Fruit fly (Drosophila melanogaster) whole organism, embryonic: ENCODE measurements around the gene Eip75B.

Experiments used
- CG10209 ChIP-seq: fragments of 200-800 bp; sonication (Bioruptor generic); optimal IDR thresholded peaks from 3 replicates; lab custom pipeline; 2017; ENCODE audit warnings: missing biosample characterization, mild to moderate bottlenecking, missing genetic modification characterization, missing genetic modification reagents
- CG12236 ChIP-seq: fragments of 200-800 bp; sonication (Bioruptor generic); optimal IDR thresholded peaks from 2 replicates; lab custom pipeline; 2016; ENCODE audit warnings: missing biosample characterization, missing genetic modification characterization
- CG12391 ChIP-seq: fragments of 200-800 bp; sonication (Bioruptor generic); optimal IDR thresholded peaks from 3 replicates; lab custom pipeline; 2018; ENCODE audit warnings: missing biosample characterization, mild to moderate bottlenecking, missing genetic modification characterization, moderate library complexity
- CG12942 ChIP-seq: fragments of 200-800 bp; sonication (Bioruptor generic); optimal IDR thresholded peaks from 3 replicates; lab custom pipeline; 2016; ENCODE audit warnings: missing biosample characterization, missing genetic modification characterization
- CG13287 ChIP-seq: fragments of 200-800 bp; sonication (Bioruptor generic); IDR thresholded peaks from 2 replicates; pipeline ENCODE4 v1.3.6; 2022; ENCODE audit warnings: missing biosample characterization, missing genetic modification characterization; ENCODE audit not compliant: partially characterized antibody
- CG14050 ChIP-seq: fragments of 200-800 bp; sonication (Bioruptor generic); IDR thresholded peaks from 3 replicates; pipeline ENCODE4 v1.3.6; 2022; ENCODE audit warnings: missing biosample characterization, missing genetic modification characterization
- CG15011 ChIP-seq: fragments of 200-800 bp; sonication (Bioruptor generic); optimal IDR thresholded peaks from 3 replicates; lab custom pipeline; 2018; ENCODE audit warnings: missing biosample characterization, mild to moderate bottlenecking, missing genetic modification characterization
- CG15514 ChIP-seq: fragments of 200-800 bp; sonication (Bioruptor generic); optimal IDR thresholded peaks from 3 replicates; lab custom pipeline; 2017; ENCODE audit warnings: missing biosample characterization, missing genetic modification characterization, mild to moderate bottlenecking, moderate library complexity, missing genetic modification reagents
- CG15696 ChIP-seq: fragments of 200-800 bp; sonication (Bioruptor generic); optimal IDR thresholded peaks from 2 replicates; lab custom pipeline; 2019; ENCODE audit warnings: missing biosample characterization, mild to moderate bottlenecking, missing genetic modification characterization, moderate library complexity
- CG1647 ChIP-seq: fragments of 200-800 bp; sonication (Bioruptor generic); optimal IDR thresholded peaks from 3 replicates; lab custom pipeline; 2016; ENCODE audit warnings: missing biosample characterization, missing genetic modification characterization
- CG2202 ChIP-seq: fragments of 200-800 bp; sonication (Bioruptor generic); optimal IDR thresholded peaks from 2 replicates; lab custom pipeline; 2018; ENCODE audit warnings: missing biosample characterization, mild to moderate bottlenecking, missing genetic modification characterization
- CG2875 ChIP-seq: fragments of 200-800 bp; sonication (Bioruptor generic); optimal IDR thresholded peaks from 2 replicates; lab custom pipeline; 2017; ENCODE audit warnings: missing biosample characterization, mild to moderate bottlenecking, missing genetic modification characterization, missing genetic modification reagents
- CG3065 ChIP-seq: fragments of 200-800 bp; sonication (Bioruptor generic); optimal IDR thresholded peaks from 2 replicates; lab custom pipeline; 2016; ENCODE audit warnings: missing biosample characterization, missing genetic modification characterization
- CG32767 ChIP-seq: fragments of 200-800 bp; sonication (Bioruptor generic); IDR thresholded peaks from 2 replicates; pipeline ENCODE4 v1.3.6; 2022; ENCODE audit warnings: missing biosample characterization, missing genetic modification characterization
- CG3281 ChIP-seq: fragments of 200-800 bp; sonication (Bioruptor generic); optimal IDR thresholded peaks from 3 replicates; lab custom pipeline; 2017; ENCODE audit warnings: missing biosample characterization, mild to moderate bottlenecking, missing genetic modification characterization
- CG4617 ChIP-seq: fragments of 200-800 bp; sonication (Bioruptor generic); optimal IDR thresholded peaks from 3 replicates; lab custom pipeline; 2016; ENCODE audit warnings: missing biosample characterization, missing genetic modification characterization, borderline replicate concordance
- CG4820 ChIP-seq: fragments of 200-800 bp; sonication (Bioruptor generic); optimal IDR thresholded peaks from 3 replicates; lab custom pipeline; 2016; ENCODE audit warnings: missing biosample characterization, missing genetic modification characterization
- CG6689 ChIP-seq: fragments of 200-800 bp; sonication (Bioruptor generic); IDR thresholded peaks from 2 replicates; pipeline ENCODE4 v1.3.6; 2022; ENCODE audit warnings: missing biosample characterization, missing genetic modification characterization
- CG7839 ChIP-seq: fragments of 200-800 bp; sonication (Bioruptor generic); optimal IDR thresholded peaks from 3 replicates; lab custom pipeline; 2018; ENCODE audit warnings: missing biosample characterization, mild to moderate bottlenecking, missing genetic modification characterization, moderate library complexity
- CG7987 ChIP-seq: fragments of 200-800 bp; sonication (Bioruptor generic); optimal IDR thresholded peaks from 2 replicates; lab custom pipeline; 2018; ENCODE audit warnings: missing biosample characterization, mild to moderate bottlenecking, missing genetic modification characterization, moderate library complexity
- CG8478 ChIP-seq: fragments of >200 bp; optimal IDR thresholded peaks from 2 replicates; lab custom pipeline; 2018
- CG9609 ChIP-seq: fragments of 200-800 bp; sonication (Bioruptor generic); optimal IDR thresholded peaks from 3 replicates; lab custom pipeline; 2016; ENCODE audit warnings: missing biosample characterization, missing genetic modification characterization
- CG9797 ChIP-seq: fragments of 200-800 bp; sonication (Bioruptor generic); optimal IDR thresholded peaks from 3 replicates; lab custom pipeline; 2018; ENCODE audit warnings: missing biosample characterization, mild to moderate bottlenecking, missing genetic modification characterization
- Fer1 ChIP-seq: fragments of 200-800 bp; sonication (Bioruptor generic); optimal IDR thresholded peaks from 2 replicates; lab custom pipeline; 2017; ENCODE audit warnings: missing biosample characterization, mild to moderate bottlenecking, missing genetic modification characterization
- Gug ChIP-seq: fragments of 200-800 bp; sonication (Bioruptor generic); IDR thresholded peaks from 4 replicates; pipeline ENCODE4 v1.3.6; 2022; ENCODE audit warnings: missing biosample characterization, missing genetic modification characterization
- HLH54F ChIP-seq: fragments of 200-800 bp; sonication (Bioruptor generic); optimal IDR thresholded peaks from 3 replicates; lab custom pipeline; 2016; ENCODE audit warnings: missing biosample characterization, missing genetic modification characterization
- Hmx ChIP-seq: fragments of 200-800 bp; sonication (Bioruptor generic); optimal IDR thresholded peaks from 2 replicates; lab custom pipeline; 2016; ENCODE audit warnings: missing biosample characterization, missing genetic modification characterization
- MTF-1 ChIP-seq: fragments of 200-800 bp; sonication (Bioruptor generic); optimal IDR thresholded peaks from 2 replicates; lab custom pipeline; 2018; ENCODE audit warnings: missing biosample characterization, mild to moderate bottlenecking, missing genetic modification characterization, borderline replicate concordance
- Nf-YB ChIP-seq: fragments of 200-800 bp; sonication (Bioruptor generic); optimal IDR thresholded peaks from 3 replicates; lab custom pipeline; 2019; ENCODE audit warnings: missing biosample characterization, mild to moderate bottlenecking, missing genetic modification characterization, moderate library complexity
- Pdp1 ChIP-seq, 2 experiments: fragments of 200-800 bp; sonication (Bioruptor generic); optimal IDR thresholded peaks; 3 replicates each; lab custom pipeline; 2016; ENCODE audit warnings: missing biosample characterization in 2 of 2, missing genetic modification characterization in 2 of 2, mild to moderate bottlenecking in 1 of 2, moderate library complexity in 1 of 2
- Sox100B ChIP-seq: fragments of 200-800 bp; sonication (Bioruptor generic); optimal IDR thresholded peaks from 3 replicates; lab custom pipeline; 2018; ENCODE audit warnings: missing biosample characterization, mild to moderate bottlenecking, missing genetic modification characterization
- Trl ChIP-seq, 3 experiments: fragments of >200 bp in 2 of 3; fragments of 200-800 bp in 1 of 3; sonication (Bioruptor generic) in 1 of 3; optimal IDR thresholded peaks; 2 replicates in 1 of 3; 3 replicates in 2 of 3; lab custom pipeline; 2016 to 2017; ENCODE audit warnings: missing biosample characterization in 1 of 3, missing genetic modification characterization in 1 of 3
- YL-1 ChIP-seq: fragments of 200-800 bp; sonication (Bioruptor generic); optimal IDR thresholded peaks from 3 replicates; lab custom pipeline; 2017; ENCODE audit warnings: missing biosample characterization, mild to moderate bottlenecking, missing genetic modification characterization
- bab2 ChIP-seq: fragments of 200-800 bp; sonication (Bioruptor generic); optimal IDR thresholded peaks from 2 replicates; lab custom pipeline; 2016; ENCODE audit warnings: missing biosample characterization, missing genetic modification characterization
- da ChIP-seq: fragments of 200-800 bp; sonication (Bioruptor generic); optimal IDR thresholded peaks from 2 replicates; lab custom pipeline; 2016; ENCODE audit warnings: missing biosample characterization, missing genetic modification characterization
- dati ChIP-seq: fragments of 200-800 bp; sonication (Bioruptor generic); IDR thresholded peaks from 2 replicates; pipeline ENCODE4 v1.3.6; 2022; ENCODE audit warnings: missing biosample characterization, missing genetic modification characterization
- dimm ChIP-seq: fragments of 200-800 bp; sonication (Bioruptor generic); IDR thresholded peaks from 2 replicates; pipeline ENCODE4 v1.3.6; 2022; ENCODE audit warnings: missing biosample characterization, missing genetic modification characterization
- eyg ChIP-seq: fragments of 200-800 bp; sonication (Bioruptor generic); optimal IDR thresholded peaks from 3 replicates; lab custom pipeline; 2016; ENCODE audit warnings: missing biosample characterization, missing genetic modification characterization
- gce ChIP-seq: fragments of 200-800 bp; sonication (Bioruptor generic); IDR thresholded peaks from 3 replicates; pipeline ENCODE4 v1.3.6; 2022; ENCODE audit warnings: missing biosample characterization, missing genetic modification characterization
- gro ChIP-seq: fragments of 200-800 bp; sonication (Bioruptor generic); optimal IDR thresholded peaks from 2 replicates; lab custom pipeline; 2016; ENCODE audit warnings: missing biosample characterization, missing genetic modification characterization
- knrl ChIP-seq: fragments of 200-800 bp; sonication (Bioruptor generic); IDR thresholded peaks from 3 replicates; pipeline ENCODE4 v1.3.6; 2022; ENCODE audit warnings: missing biosample characterization, missing genetic modification characterization; ENCODE audit not compliant: partially characterized antibody
- lola ChIP-seq, 3 experiments: fragments of >200 bp in 2 of 3; fragments of 200-800 bp in 1 of 3; sonication (Bioruptor generic) in 1 of 3; optimal IDR thresholded peaks; 2 replicates each; lab custom pipeline; 2017 to 2019; ENCODE audit warnings: missing biosample characterization in 3 of 3, missing genetic modification characterization in 3 of 3, mild to moderate bottlenecking in 1 of 3, moderate library complexity in 1 of 3
- lov ChIP-seq, 2 experiments: fragments of 200-800 bp in 1 of 2; fragments of >200 bp in 1 of 2; sonication (Bioruptor generic) in 1 of 2; IDR thresholded peaks in 1 of 2; optimal IDR thresholded peaks in 1 of 2; 2 replicates in 1 of 2; 3 replicates in 1 of 2; pipeline versions ENCODE4 v1.3.6 to Lab custom; 2017 to 2022; ENCODE audit warnings: missing biosample characterization in 1 of 2, missing genetic modification characterization in 1 of 2
- nerfin-1 ChIP-seq: fragments of 200-800 bp; sonication (Bioruptor generic); optimal IDR thresholded peaks from 3 replicates; lab custom pipeline; 2019; ENCODE audit warnings: missing biosample characterization, mild to moderate bottlenecking, missing genetic modification characterization, moderate library complexity
- onecut ChIP-seq: fragments of 200-800 bp; sonication (Bioruptor generic); IDR thresholded peaks from 2 replicates; pipeline ENCODE4 v1.3.6; 2022; ENCODE audit warnings: missing biosample characterization, missing genetic modification characterization
- pita ChIP-seq: fragments of 200-800 bp; sonication (Bioruptor generic); optimal IDR thresholded peaks from 2 replicates; lab custom pipeline; 2017; ENCODE audit warnings: missing biosample characterization, mild to moderate bottlenecking, missing genetic modification characterization
- tgo ChIP-seq: fragments of 200-800 bp; sonication (Bioruptor generic); IDR thresholded peaks from 3 replicates; pipeline ENCODE4 v1.3.6; 2022; ENCODE audit warnings: missing biosample characterization, missing genetic modification characterization
- unpg ChIP-seq: fragments of 200-800 bp; sonication (Bioruptor generic); optimal IDR thresholded peaks from 3 replicates; lab custom pipeline; 2018; ENCODE audit warnings: missing biosample characterization, mild to moderate bottlenecking, missing genetic modification characterization, moderate library complexity

The Eip75B gene

DNA sequence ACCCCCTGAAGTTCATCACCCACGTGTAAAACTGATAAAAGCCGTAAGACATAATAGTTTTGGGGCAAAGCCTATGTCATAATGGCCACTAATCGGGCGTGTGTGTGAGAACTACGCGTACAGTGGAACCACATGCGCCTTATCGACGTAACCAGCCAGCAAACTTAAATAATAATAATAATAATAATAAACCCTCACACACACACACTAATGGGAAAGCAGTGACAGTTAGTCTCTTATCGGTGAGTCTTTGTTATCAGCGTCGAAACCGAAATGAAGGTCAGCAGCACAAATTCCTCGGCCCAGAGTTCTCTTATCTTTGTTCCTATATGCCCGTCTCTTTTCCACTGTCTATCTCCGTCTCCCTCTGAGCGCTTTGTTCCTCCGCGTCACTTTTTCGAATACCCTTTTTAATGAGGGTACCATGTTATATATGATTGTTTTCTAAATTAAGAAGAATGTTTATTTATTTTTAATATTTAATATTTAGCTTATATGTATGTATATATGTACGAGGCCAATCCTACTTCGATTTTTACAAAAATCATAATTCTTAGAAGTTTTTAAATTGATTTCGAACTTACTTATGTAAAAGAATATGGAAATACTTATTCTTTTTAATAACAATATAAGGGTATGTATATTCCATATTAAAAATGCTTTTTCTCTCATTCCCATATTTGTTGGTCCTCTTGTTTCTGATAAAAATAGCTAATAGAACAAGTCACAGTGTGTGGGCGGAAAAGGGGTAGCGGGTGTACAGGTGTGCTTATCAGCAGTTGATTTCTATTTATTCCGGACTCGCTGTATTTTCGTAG lies 61.2 kb downstream of the Eip75B start (continued):
- TF ChIP-seq CG15514 (peak; percentile 8), dimm (no peak), CG6689 (GFP tag; lab: Robert Waterston, UW) (no peak), CG7987 (GFP tag; lab: Kevin White, UChicago) (peak; percentile 10), Pdp1 (GFP tag; optimal IDR thresholded peaks at IDR 0.05; lab: Kevin White, UChicago) (peak in 1 of 2 experiments; percentile 87), CG10209 (GFP tag; lab: Kevin White, UChicago) (peak; percentile 46), nerfin-1 (tag; lab: Kevin White, UChicago) (peak; percentile 60), pita (GFP tag; lab: Kevin White, UChicago) (no peak), Nf-YB (GFP tag; lab: Kevin White, UChicago) (peak; percentile 66), gce (GFP tag; lab: Robert Waterston, UW) (no peak), lola (GFP tag; optimal IDR thresholded peaks at IDR 0.05; lab: Kevin White, UChicago) (peak in 1 of 3 experiments; percentile 76), bab2 (GFP tag; lab: Kevin White, UChicago) (no peak), Fer1 (GFP tag; lab: Kevin White, UChicago) (peak; percentile 50), CG7839 (peak; percentile 86), CG9609 (GFP tag; lab: Kevin White, UChicago) (no peak), da (GFP tag; lab: Kevin White, UChicago) (no peak), CG3065 (no peak), knrl (GFP tag; lab: Robert Waterston, UW) (no peak), CG13287 (GFP tag; lab: Robert Waterston, UW) (no peak), CG14050 (GFP tag; lab: Robert Waterston, UW) (no peak), lov (optimal IDR thresholded peaks at IDR 0.05; lab: Kevin White, UChicago) (no peak), lov (GFP tag; IDR thresholded peaks at IDR 0.05; lab: Robert Waterston, UW) (no peak), onecut (GFP tag; lab: Robert Waterston, UW) (no peak), CG2202 (peak; percentile 6), CG12236 (GFP tag; lab: Kevin White, UChicago) (no peak), unpg (GFP tag; lab: Kevin White, UChicago) (peak; percentile 57), Hmx (GFP tag; lab: Kevin White, UChicago) (no peak), CG2875 (GFP tag; lab: Kevin White, UChicago) (no peak), CG15011 (GFP tag; lab: Kevin White, UChicago) (peak; percentile 5), Gug (no peak), CG12942 (GFP tag; lab: Kevin White, UChicago) (no peak), tgo (GFP tag; lab: Robert Waterston, UW) (no peak), Sox100B (GFP tag; lab: Kevin White, UChicago) (peak; percentile 55), CG12391 (tag; lab: Kevin White, UChicago) (peak; percentile 78), CG4820 (no peak), YL-1 (GFP tag; lab: Kevin White, UChicago) (no peak), eyg (no peak), CG1647 (GFP tag; lab: Kevin White, UChicago) (no peak), CG3281 (GFP tag; lab: Kevin White, UChicago) (peak; percentile 61), gro (GFP tag; lab: Kevin White, UChicago) (no peak), CG4617 (GFP tag; lab: Kevin White, UChicago) (no peak), MTF-1 (GFP tag; lab: Kevin White, UChicago) (no peak), HLH54F (GFP tag; lab: Kevin White, UChicago) (no peak), dati (GFP tag; lab: Robert Waterston, UW) (no peak), CG8478 (lab: Kevin White, UChicago) (no peak), Trl (optimal IDR thresholded peaks at IDR 0.05; lab: Kevin White, UChicago) (no peak), Trl (GFP tag; optimal IDR thresholded peaks at IDR 0.05; lab: Kevin White, UChicago) (no peak), CG9797 (GFP tag; lab: Kevin White, UChicago) (no peak), CG15696 (tag; lab: Kevin White, UChicago) (peak; percentile 45), CG32767 (GFP tag; lab: Robert Waterston, UW) (no peak)
